Fruit fly (Drosophila melanogaster): ENCODE measurements around the gene CG32641.
"Not testable (repeated sequence)": the region's sequence is repeated elsewhere in the genome, so short reads cannot be mapped to it uniquely, and the experiment has no call there.

The CG32641 gene

DNA sequence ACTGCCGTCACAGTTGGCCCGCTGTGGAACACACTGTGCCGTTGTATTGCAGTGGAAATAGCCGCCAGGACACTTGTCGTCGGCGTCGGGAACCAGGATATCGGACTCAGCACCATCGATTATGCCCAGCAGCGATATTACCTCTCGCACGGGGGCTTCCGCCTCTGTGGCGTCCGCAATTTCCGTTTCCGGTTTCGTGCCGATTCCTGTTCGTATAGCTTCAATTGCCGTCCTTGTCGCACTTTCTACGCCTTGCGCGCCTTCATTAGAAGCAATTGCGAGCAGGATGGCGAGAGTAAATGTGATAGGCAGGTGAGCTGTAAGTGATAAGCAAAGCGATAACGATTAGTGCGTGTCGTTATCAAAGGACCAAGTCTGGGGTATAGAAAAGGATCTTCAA lies 11.4 kb upstream of the CG32641 start:
- TF ChIP-seq CG3726 (GFP tag; IDR thresholded peaks at IDR 0.05) (no peak), CG4360 (GFP tag; IDR thresholded peaks at IDR 0.05) (no peak), h (optimal IDR thresholded peaks at IDR 0.05) (no peak), nau (GFP tag; optimal IDR thresholded peaks at IDR 0.05) (no peak), CG15479 (GFP tag; optimal IDR thresholded peaks at IDR 0.05) (peak; percentile 70), zen (tag; optimal IDR thresholded peaks at IDR 0.05) (peak; percentile 15), Ets97D (GFP tag; optimal IDR thresholded peaks at IDR 0.05) (peak; percentile 26), Med (GFP tag) (peak; percentile 32), CG7271 (tag; optimal IDR thresholded peaks at IDR 0.05) (peak; percentile 68), odd (GFP tag; optimal IDR thresholded peaks at IDR 0.05) (no peak)

DNA sequence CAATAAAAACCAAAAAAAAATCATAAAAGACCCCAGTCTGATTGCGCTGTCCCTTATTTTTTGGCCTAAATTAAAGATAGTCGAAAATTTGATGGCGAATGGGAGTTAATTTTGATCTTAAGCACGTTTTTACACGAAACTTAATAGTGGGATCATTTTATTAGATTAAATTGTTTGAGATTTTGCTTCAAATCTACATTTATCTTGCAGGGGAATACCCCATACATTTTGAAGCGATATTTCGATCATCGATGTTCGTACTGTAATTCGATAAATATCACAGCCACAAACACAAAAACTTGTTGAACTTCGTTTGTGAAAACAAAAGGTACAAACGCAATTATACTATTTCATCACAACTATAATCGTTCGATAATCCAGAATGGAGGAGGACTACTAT lies 6.6 kb upstream of the CG32641 start, which contains the start of gene CG32640:
TSS of gene CG32640 (plus strand) at position 286 of the 400 bp plus-strand sequence.
- peak; percentile 30; the same call in 1 of the 2 replicates for TF ChIP-seq ssp (GFP tag; IDR thresholded peaks at IDR 0.05)
- TF ChIP-seq CG1024 (GFP tag; IDR thresholded peaks at IDR 0.05): peak; percentile 55; the same call in 1 of the 2 replicates
- peak; percentile 40; the same call in 2 of the 3 replicates for TF ChIP-seq Doc3 (GFP tag; IDR thresholded peaks at IDR 0.05; ENCODE audit: partially characterized antibody)
- TF ChIP-seq Ada2b (GFP tag; IDR thresholded peaks at IDR 0.05): 0 out of 2 replicates have a peak, but pooled peaks have one; percentile 11
- TF ChIP-seq CG13287 (GFP tag; IDR thresholded peaks at IDR 0.05; ENCODE audit: partially characterized antibody): peak; percentile 54
- peak; percentile 48; the same call in 1 of the 2 replicates for TF ChIP-seq inv (GFP tag; IDR thresholded peaks at IDR 0.05; ENCODE audit: partially characterized antibody)
- peak; percentile 48 for TF ChIP-seq Dref (GFP tag; IDR thresholded peaks at IDR 0.05)
- TF ChIP-seq bbx (GFP tag; IDR thresholded peaks at IDR 0.05; ENCODE audit: partially characterized antibody): peak; percentile 61
- 0 out of 2 replicates have a peak, but pooled peaks have one; percentile 10 for TF ChIP-seq CG42726 (GFP tag; IDR thresholded peaks at IDR 0.05; ENCODE audit: partially characterized antibody)
- peak; percentile 40 for TF ChIP-seq Scr (GFP tag; IDR thresholded peaks at IDR 0.05; ENCODE audit: partially characterized antibody)
- 0 out of 2 replicates have a peak, but pooled peaks have one; percentile 25 for TF ChIP-seq wor (GFP tag; IDR thresholded peaks at IDR 0.05)
- peak; percentile 22; the same call in 1 of the 2 replicates for TF ChIP-seq ranshi (GFP tag; IDR thresholded peaks at IDR 0.05)
- TF ChIP-seq hkb, prd (optimal IDR thresholded peaks at IDR 0.05): not testable (repeated sequence)
- TF ChIP-seq hkb (GFP tag; IDR thresholded peaks at IDR 0.05): peak; percentile 22; the same call in 1 of the 2 replicates
- TF ChIP-seq prd (GFP tag; IDR thresholded peaks at IDR 0.05): 0 out of 3 replicates have a peak, but pooled peaks have one; percentile 10
- 0 out of 4 replicates have a peak, but pooled peaks have one; percentile 22 for TF ChIP-seq chinmo (GFP tag; IDR thresholded peaks at IDR 0.05; ENCODE audit: partially characterized antibody)
- TF ChIP-seq CG14441 (GFP tag; IDR thresholded peaks at IDR 0.05): 0 out of 2 replicates have a peak, but pooled peaks have one; percentile 25
- peak; percentile 45; the same call in 1 of the 3 replicates for TF ChIP-seq HLH4C (GFP tag; IDR thresholded peaks at IDR 0.05; ENCODE audit: partially characterized antibody)
- peak; percentile 45; the same call in 1 of the 2 replicates for TF ChIP-seq MBD-R2 (GFP tag; IDR thresholded peaks at IDR 0.05)
- TF ChIP-seq E2f1 (GFP tag; IDR thresholded peaks at IDR 0.05): peak; percentile 13; the same call in 1 of the 2 replicates
- peak; percentile 17; the same call in 1 of the 2 replicates for TF ChIP-seq Rx (GFP tag; IDR thresholded peaks at IDR 0.05)
- TF ChIP-seq CG6791 (GFP tag; IDR thresholded peaks at IDR 0.05; ENCODE audit: partially characterized antibody): peak; percentile 61; the same call in 2 of the 3 replicates
- TF ChIP-seq Rfx (GFP tag; IDR thresholded peaks at IDR 0.05): peak; percentile 53
- peak; percentile 63 for TF ChIP-seq CG16813 (GFP tag; IDR thresholded peaks at IDR 0.05; ENCODE audit: partially characterized antibody)
- peak; percentile 27 for TF ChIP-seq BEAF-32 (GFP tag; optimal IDR thresholded peaks at IDR 0.05)
- peak; percentile 76 for TF ChIP-seq row (GFP tag; IDR thresholded peaks at IDR 0.05)
- TF ChIP-seq amos (GFP tag; IDR thresholded peaks at IDR 0.05; ENCODE audit: partially characterized antibody): peak; percentile 57; the same call in 1 of the 2 replicates
- 0 out of 2 replicates have a peak, but pooled peaks have one; percentile 32 for TF ChIP-seq esg (GFP tag; conservative IDR thresholded peaks at IDR 0.05)
- TF ChIP-seq hbn (GFP tag; IDR thresholded peaks at IDR 0.05; ENCODE audit: partially characterized antibody): peak; percentile 44; the same call in 1 of the 2 replicates
- TF ChIP-seq sisA (GFP tag; IDR thresholded peaks at IDR 0.05): peak; percentile 49; the same call in 1 of the 2 replicates
- TF ChIP-seq HLH3B (GFP tag; IDR thresholded peaks at IDR 0.05): 0 out of 2 replicates have a peak, but pooled peaks have one; percentile 29
- peak; percentile 53; the same call in 1 of the 3 replicates for TF ChIP-seq Opbp (GFP tag; IDR thresholded peaks at IDR 0.05; ENCODE audit: partially characterized antibody)
- TF ChIP-seq sna (GFP tag; IDR thresholded peaks at IDR 0.05; ENCODE audit: partially characterized antibody): 0 out of 2 replicates have a peak, but pooled peaks have one; percentile 33
- peak; percentile 39 for TF ChIP-seq onecut (GFP tag; IDR thresholded peaks at IDR 0.05)
- TF ChIP-seq Dll (GFP tag; IDR thresholded peaks at IDR 0.05; ENCODE audit: partially characterized antibody): peak; percentile 56; the same call in 3 of the 4 replicates
- peak; percentile 51; the same call in 1 of the 2 replicates for TF ChIP-seq unc-4 (GFP tag; IDR thresholded peaks at IDR 0.05; ENCODE audit: partially characterized antibody)

Measured in whole organism, embryonic.